Fruit fly (Drosophila melanogaster) whole organism, embryonic: Measurements from ENCODE around the gene Capr.

Experiments
- BEAF-32 ChIP-seq: fragments of 200-800 bp; sonication (Bioruptor generic); optimal IDR thresholded peaks from 3 replicates; lab custom pipeline; 2017; ENCODE audit warnings: missing biosample characterization, missing genetic modification characterization, mild to moderate bottlenecking, moderate library complexity, missing genetic modification reagents
- Blimp-1 ChIP-seq: fragments of 200-800 bp; sonication (Bioruptor generic); optimal IDR thresholded peaks from 3 replicates; lab custom pipeline; 2018; ENCODE audit warnings: missing biosample characterization, missing genetic modification characterization, mild to moderate bottlenecking, moderate library complexity, missing genetic modification reagents
- CG10267 ChIP-seq: fragments of 200-800 bp; sonication (Bioruptor generic); optimal IDR thresholded peaks from 2 replicates; lab custom pipeline; 2018; ENCODE audit warnings: missing biosample characterization, mild to moderate bottlenecking, missing genetic modification characterization, moderate library complexity
- CG11093 ChIP-seq: fragments of 200-800 bp; sonication (Bioruptor generic); IDR thresholded peaks from 3 replicates; pipeline ENCODE4 v1.3.6; 2022; ENCODE audit warnings: missing biosample characterization, missing genetic modification characterization
- CG11456 ChIP-seq: fragments of 200-800 bp; sonication (Bioruptor generic); IDR thresholded peaks from 3 replicates; pipeline ENCODE4 v1.3.6; 2022; ENCODE audit warnings: missing biosample characterization, missing genetic modification characterization
- CG11504 ChIP-seq: fragments of 200-800 bp; sonication (Bioruptor generic); optimal IDR thresholded peaks from 3 replicates; lab custom pipeline; 2019; ENCODE audit warnings: missing biosample characterization, mild to moderate bottlenecking, missing genetic modification characterization, moderate library complexity
- CG12155 ChIP-seq: fragments of 200-800 bp; sonication (Bioruptor generic); optimal IDR thresholded peaks from 3 replicates; lab custom pipeline; 2016; ENCODE audit warnings: missing biosample characterization, missing genetic modification characterization
- CG12744 ChIP-seq: fragments of 200-800 bp; sonication (Bioruptor generic); optimal IDR thresholded peaks from 2 replicates; lab custom pipeline; 2016; ENCODE audit warnings: missing biosample characterization, missing genetic modification characterization
- CG14050 ChIP-seq: fragments of 200-800 bp; sonication (Bioruptor generic); IDR thresholded peaks from 3 replicates; pipeline ENCODE4 v1.3.6; 2022; ENCODE audit warnings: missing biosample characterization, missing genetic modification characterization
- CG15011 ChIP-seq: fragments of 200-800 bp; sonication (Bioruptor generic); optimal IDR thresholded peaks from 3 replicates; lab custom pipeline; 2018; ENCODE audit warnings: missing biosample characterization, mild to moderate bottlenecking, missing genetic modification characterization
- CG17328 ChIP-seq: fragments of 200-800 bp; sonication (Bioruptor generic); IDR thresholded peaks from 2 replicates; pipeline ENCODE4 v1.3.6; 2022; ENCODE audit warnings: missing biosample characterization, missing genetic modification characterization
- CG1792 ChIP-seq: fragments of 200-800 bp; sonication (Bioruptor generic); optimal IDR thresholded peaks from 2 replicates; lab custom pipeline; 2016; ENCODE audit warnings: missing biosample characterization, missing genetic modification characterization
- CG18262 ChIP-seq: fragments of 200-800 bp; optimal IDR thresholded peaks from 3 replicates; lab custom pipeline; 2019; ENCODE audit warnings: missing biosample characterization, mild to moderate bottlenecking, missing genetic modification characterization, moderate library complexity
- CG30431 ChIP-seq: fragments of 200-800 bp; sonication (Bioruptor generic); optimal IDR thresholded peaks from 2 replicates; lab custom pipeline; 2017; ENCODE audit warnings: missing biosample characterization, missing genetic modification characterization
- CG32532 ChIP-seq: fragments of 200-800 bp; sonication (Bioruptor generic); IDR thresholded peaks from 2 replicates; pipeline ENCODE4 v1.3.6; 2022; ENCODE audit warnings: missing biosample characterization, missing genetic modification characterization
- CG3281 ChIP-seq: fragments of 200-800 bp; sonication (Bioruptor generic); optimal IDR thresholded peaks from 3 replicates; lab custom pipeline; 2017; ENCODE audit warnings: missing biosample characterization, mild to moderate bottlenecking, missing genetic modification characterization
- CG33557 ChIP-seq: fragments of 200-800 bp; sonication (Bioruptor generic); optimal IDR thresholded peaks from 2 replicates; lab custom pipeline; 2019; ENCODE audit warnings: missing biosample characterization, mild to moderate bottlenecking, missing genetic modification characterization, moderate library complexity
- CG34376 ChIP-seq: fragments of 200-800 bp; sonication (Bioruptor generic); optimal IDR thresholded peaks from 2 replicates; lab custom pipeline; 2018; ENCODE audit warnings: missing biosample characterization, mild to moderate bottlenecking, missing genetic modification characterization
- CG43689 ChIP-seq: fragments of 200-800 bp; sonication (Bioruptor generic); IDR thresholded peaks from 2 replicates; pipeline ENCODE4 v1.3.6; 2022; ENCODE audit warnings: missing biosample characterization, missing genetic modification characterization
- CG5953 ChIP-seq: fragments of 200-800 bp; sonication (Bioruptor generic); IDR thresholded peaks from 2 replicates; pipeline ENCODE4 v1.3.6; 2022; ENCODE audit warnings: missing biosample characterization, missing genetic modification characterization
- CG6689 ChIP-seq: fragments of 200-800 bp; sonication (Bioruptor generic); IDR thresholded peaks from 2 replicates; pipeline ENCODE4 v1.3.6; 2022; ENCODE audit warnings: missing biosample characterization, missing genetic modification characterization
- CG7839 ChIP-seq: fragments of 200-800 bp; sonication (Bioruptor generic); optimal IDR thresholded peaks from 3 replicates; lab custom pipeline; 2018; ENCODE audit warnings: missing biosample characterization, mild to moderate bottlenecking, missing genetic modification characterization, moderate library complexity
- Deaf1 ChIP-seq: fragments of 200-800 bp; optimal IDR thresholded peaks from 3 replicates; lab custom pipeline; 2019; ENCODE audit warnings: missing biosample characterization, mild to moderate bottlenecking, missing genetic modification characterization, moderate library complexity
- H15 ChIP-seq: fragments of 200-800 bp; sonication (Bioruptor generic); IDR thresholded peaks from 3 replicates; pipeline ENCODE4 v1.3.6; 2022; ENCODE audit warnings: missing biosample characterization, missing genetic modification characterization
- HLH54F ChIP-seq: fragments of 200-800 bp; sonication (Bioruptor generic); optimal IDR thresholded peaks from 3 replicates; lab custom pipeline; 2016; ENCODE audit warnings: missing biosample characterization, missing genetic modification characterization
- HmgD ChIP-seq: fragments of 200-800 bp; sonication (Bioruptor generic); optimal IDR thresholded peaks from 3 replicates; lab custom pipeline; 2016; ENCODE audit warnings: missing biosample characterization, missing genetic modification characterization
- MESR4 ChIP-seq: fragments of 200-800 bp; sonication (Bioruptor generic); optimal IDR thresholded peaks from 2 replicates; lab custom pipeline; 2018; ENCODE audit warnings: missing biosample characterization, mild to moderate bottlenecking, missing genetic modification characterization, moderate library complexity
- Optix ChIP-seq: fragments of 200-800 bp; sonication (Bioruptor generic); IDR thresholded peaks from 3 replicates; pipeline ENCODE4 v1.3.6; 2022; ENCODE audit warnings: missing biosample characterization, missing genetic modification characterization
- TFAM ChIP-seq: fragments of 200-800 bp; sonication (Bioruptor generic); optimal IDR thresholded peaks from 2 replicates; lab custom pipeline; 2017; ENCODE audit warnings: missing biosample characterization, missing genetic modification characterization, inconsistent platforms
- Trl ChIP-seq, 3 experiments: fragments of >200 bp in 2 of 3; fragments of 200-800 bp in 1 of 3; sonication (Bioruptor generic) in 1 of 3; optimal IDR thresholded peaks; 2 replicates in 1 of 3; 3 replicates in 2 of 3; lab custom pipeline; 2016 to 2017; ENCODE audit warnings: missing biosample characterization in 1 of 3, missing genetic modification characterization in 1 of 3
- Vsx1 ChIP-seq: fragments of 200-800 bp; sonication (Bioruptor generic); optimal IDR thresholded peaks from 2 replicates; lab custom pipeline; 2017; ENCODE audit warnings: missing biosample characterization, mild to moderate bottlenecking, missing genetic modification characterization, missing genetic modification reagents
- Xbp1 ChIP-seq: fragments of 200-800 bp; sonication (Bioruptor generic); optimal IDR thresholded peaks from 3 replicates; lab custom pipeline; 2016; ENCODE audit warnings: missing biosample characterization, mild to moderate bottlenecking, missing genetic modification characterization
- ab ChIP-seq: fragments of 200-800 bp; sonication (Bioruptor generic); optimal IDR thresholded peaks from 2 replicates; lab custom pipeline; 2016; ENCODE audit warnings: missing biosample characterization, missing genetic modification characterization
- abd-A ChIP-seq: fragments of 200-800 bp; sonication (Bioruptor generic); optimal IDR thresholded peaks from 3 replicates; lab custom pipeline; 2019; ENCODE audit warnings: missing biosample characterization, mild to moderate bottlenecking, missing genetic modification characterization, moderate library complexity
- bsh ChIP-seq, 2 experiments: fragments of 200-800 bp; sonication (Bioruptor generic); optimal IDR thresholded peaks; 2 replicates each; lab custom pipeline; 2017 to 2018; ENCODE audit warnings: mild to moderate bottlenecking in 2 of 2, missing biosample characterization in 2 of 2, missing genetic modification characterization in 2 of 2, moderate library complexity in 1 of 2
- cas ChIP-seq: fragments of 200-800 bp; sonication (Bioruptor generic); IDR thresholded peaks from 2 replicates; pipeline ENCODE4 v1.3.6; 2022; ENCODE audit warnings: missing biosample characterization, missing genetic modification characterization
- cg ChIP-seq: fragments of 200-800 bp; sonication (Bioruptor generic); optimal IDR thresholded peaks from 3 replicates; lab custom pipeline; 2019; ENCODE audit warnings: missing biosample characterization, mild to moderate bottlenecking, missing genetic modification characterization, moderate library complexity
- emc ChIP-seq: fragments of 200-800 bp; sonication (Bioruptor generic); optimal IDR thresholded peaks from 2 replicates; lab custom pipeline; 2016; ENCODE audit warnings: missing biosample characterization, missing genetic modification characterization
- eve ChIP-seq, 2 experiments: fragments of >200 bp; optimal IDR thresholded peaks; 2 replicates each; lab custom pipeline; 2017; ENCODE audit warnings: missing biosample characterization in 2 of 2, missing genetic modification characterization in 2 of 2
- exex ChIP-seq: fragments of 200-800 bp; sonication (Bioruptor generic); optimal IDR thresholded peaks from 4 replicates; lab custom pipeline; 2018; ENCODE audit warnings: missing biosample characterization, mild to moderate bottlenecking, missing genetic modification characterization, moderate library complexity
- grn ChIP-seq: fragments of 200-800 bp; sonication (Bioruptor generic); optimal IDR thresholded peaks from 3 replicates; lab custom pipeline; 2017; ENCODE audit warnings: missing biosample characterization, missing genetic modification characterization
- hkb ChIP-seq, 2 experiments: fragments of 200-800 bp in 1 of 2; fragments of >200 bp in 1 of 2; sonication (Bioruptor generic) in 1 of 2; IDR thresholded peaks in 1 of 2; optimal IDR thresholded peaks in 1 of 2; 2 replicates each; pipeline versions ENCODE4 v1.3.6 to Lab custom; 2017 to 2022; ENCODE audit warnings: missing biosample characterization in 1 of 2, missing genetic modification characterization in 1 of 2
- mirr ChIP-seq: fragments of 200-800 bp; sonication (Bioruptor generic); optimal IDR thresholded peaks from 3 replicates; lab custom pipeline; 2018; ENCODE audit warnings: missing biosample characterization, mild to moderate bottlenecking, missing genetic modification characterization
- pan ChIP-seq, 4 experiments: fragments of >200 bp in 3 of 4; fragments of 200-800 bp in 1 of 4; sonication (Bioruptor generic) in 1 of 4; optimal IDR thresholded peaks in 3 of 4; IDR thresholded peaks in 1 of 4; 2 replicates each; pipeline versions ENCODE4 v1.3.6 to Lab custom; 2017 to 2022; ENCODE audit warnings: missing biosample characterization in 2 of 4, missing genetic modification characterization in 2 of 4, mixed read lengths in 1 of 4
- pfk ChIP-seq: fragments of 200-800 bp; sonication (Bioruptor generic); optimal IDR thresholded peaks from 2 replicates; lab custom pipeline; 2018; ENCODE audit warnings: missing biosample characterization, mild to moderate bottlenecking, missing genetic modification characterization, moderate library complexity
- ranshi ChIP-seq: fragments of 200-800 bp; sonication (Bioruptor generic); IDR thresholded peaks from 2 replicates; pipeline ENCODE4 v1.3.6; 2022; ENCODE audit warnings: missing biosample characterization, missing genetic modification characterization
- sima ChIP-seq: fragments of 200-800 bp; sonication (Bioruptor generic); optimal IDR thresholded peaks from 2 replicates; lab custom pipeline; 2016; ENCODE audit warnings: missing biosample characterization, missing genetic modification characterization
- slbo ChIP-seq: fragments of 200-800 bp; sonication (Bioruptor generic); IDR thresholded peaks from 2 replicates; pipeline ENCODE4 v1.3.6; 2022; ENCODE audit warnings: missing biosample characterization, missing genetic modification characterization
- wor ChIP-seq: fragments of 200-800 bp; sonication (Bioruptor generic); IDR thresholded peaks from 2 replicates; pipeline ENCODE4 v1.3.6; 2022; ENCODE audit warnings: missing biosample characterization, missing genetic modification characterization

The Capr gene

DNA sequence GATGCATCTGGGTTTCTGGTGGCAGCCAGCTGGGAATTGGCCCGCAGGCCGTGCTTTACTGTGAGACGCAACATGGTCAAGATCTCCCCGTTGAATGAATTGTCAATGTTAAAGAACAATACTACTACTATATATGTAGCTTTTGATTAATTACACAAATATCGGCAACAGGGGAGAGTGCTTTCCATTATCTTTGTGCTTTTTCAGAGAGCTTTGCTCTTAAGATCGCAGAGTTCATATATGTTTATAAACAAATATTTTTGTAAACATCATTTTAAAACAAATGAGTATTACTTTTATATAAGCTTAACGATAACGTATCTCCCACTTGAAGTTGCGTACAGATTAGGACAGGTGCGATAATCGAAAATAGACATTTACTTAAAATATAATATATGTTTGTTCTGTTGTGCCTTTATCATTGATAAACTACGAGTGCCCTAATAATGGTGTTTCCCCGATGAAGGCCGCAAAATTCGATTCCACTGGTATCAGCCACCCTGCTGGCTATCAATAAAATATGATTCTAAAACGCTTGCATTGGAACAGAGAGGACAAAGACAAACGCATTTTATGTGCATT, 13.2 kb upstream of the Capr start, which contains the start of gene Cyp12c1:
Gene Cyp12c1, minus strand, starts transcription at position 100 of the 582 bp plus-strand sequence.
- TF ChIP-seq H15 (GFP tag; lab: Robert Waterston, UW) = no peak
- TF ChIP-seq cg (GFP tag; lab: Kevin White, UChicago) = no peak
- no peak for TF ChIP-seq CG17328
- TF ChIP-seq sima (GFP tag; lab: Kevin White, UChicago) = no peak
- TF ChIP-seq CG3281 (GFP tag; lab: Kevin White, UChicago) = no peak
- no peak for TF ChIP-seq CG11456
- TF ChIP-seq CG12155 (GFP tag; lab: Kevin White, UChicago) = no peak
- peak; percentile 7 for TF ChIP-seq CG34376 (GFP tag; lab: Kevin White, UChicago)
- peak; percentile 24 for TF ChIP-seq BEAF-32
- peak; percentile 4 for TF ChIP-seq mirr (GFP tag; lab: Kevin White, UChicago)
- no peak for TF ChIP-seq CG43689
- TF ChIP-seq CG11504 (tag; lab: Kevin White, UChicago) = peak; percentile 88
- TF ChIP-seq CG14050 (GFP tag; lab: Robert Waterston, UW) = no peak
- TF ChIP-seq bsh (GFP tag; optimal IDR thresholded peaks at IDR 0.05; lab: Kevin White, UChicago) = no peak
- no peak for TF ChIP-seq slbo (GFP tag; lab: Robert Waterston, UW)
- TF ChIP-seq CG10267 (tag; lab: Kevin White, UChicago) = no peak
- TF ChIP-seq CG7839 (tag; lab: Kevin White, UChicago) = no peak
- TF ChIP-seq pan (optimal IDR thresholded peaks at IDR 0.05; lab: Kevin White, UChicago) = no peak
- TF ChIP-seq pan (GFP tag; optimal IDR thresholded peaks at IDR 0.05 in 1 of 2, IDR thresholded peaks at IDR 0.05 in 1 of 2) = no peak
- no peak for TF ChIP-seq cas (GFP tag; lab: Robert Waterston, UW)
- no peak for TF ChIP-seq wor
- TF ChIP-seq CG15011 = no peak
- TF ChIP-seq Blimp-1 (GFP tag; lab: Kevin White, UChicago) = no peak
- TF ChIP-seq ranshi (GFP tag; lab: Robert Waterston, UW) = no peak
- no peak for TF ChIP-seq CG11093 (GFP tag; lab: Robert Waterston, UW)
- no peak for TF ChIP-seq Optix (GFP tag; lab: Robert Waterston, UW)
- no peak for TF ChIP-seq CG6689
- TF ChIP-seq CG30431 = no peak
- TF ChIP-seq CG12744 = no peak
- TF ChIP-seq grn (GFP tag; lab: Kevin White, UChicago) = peak; percentile 79
- peak in 1 of 2 experiments; percentile 5 for TF ChIP-seq Trl (optimal IDR thresholded peaks at IDR 0.05; lab: Kevin White, UChicago)
- no peak for TF ChIP-seq Trl (GFP tag; optimal IDR thresholded peaks at IDR 0.05; lab: Kevin White, UChicago)
- no peak for TF ChIP-seq ab
- no peak for TF ChIP-seq hkb (optimal IDR thresholded peaks at IDR 0.05; lab: Kevin White, UChicago)
- TF ChIP-seq hkb (GFP tag; IDR thresholded peaks at IDR 0.05; lab: Robert Waterston, UW) = no peak
- no peak for TF ChIP-seq eve (GFP tag; optimal IDR thresholded peaks at IDR 0.05; lab: Kevin White, UChicago)
- TF ChIP-seq abd-A (tag; lab: Kevin White, UChicago) = no peak
- no peak for TF ChIP-seq emc (GFP tag; lab: Kevin White, UChicago)
- no peak for TF ChIP-seq CG1792 (GFP tag; lab: Kevin White, UChicago)
- no peak for TF ChIP-seq TFAM
- no peak for TF ChIP-seq MESR4
- TF ChIP-seq HLH54F (GFP tag; lab: Kevin White, UChicago) = no peak
- no peak for TF ChIP-seq Xbp1 (GFP tag; lab: Kevin White, UChicago)
- TF ChIP-seq CG33557 (GFP tag; lab: Kevin White, UChicago) = no peak
- TF ChIP-seq pfk (GFP tag; lab: Kevin White, UChicago) = no peak
- TF ChIP-seq HmgD (GFP tag; lab: Kevin White, UChicago) = no peak
- TF ChIP-seq Deaf1 (tag; lab: Kevin White, UChicago) = no peak
- no peak for TF ChIP-seq CG5953 (GFP tag; lab: Robert Waterston, UW)
- TF ChIP-seq Vsx1 = peak; percentile 74
- no peak for TF ChIP-seq CG18262 (tag; lab: Kevin White, UChicago)
- TF ChIP-seq exex (tag; lab: Kevin White, UChicago) = peak; percentile 97
- TF ChIP-seq CG32532 (GFP tag; lab: Robert Waterston, UW) = no peak
